Fruit fly (Drosophila melanogaster) whole organism, pupa: ENCODE results near the gene CG9667.

Experiments used
- CG10348 ChIP-seq: fragments of 200-800 bp; sonication (Bioruptor generic); IDR thresholded peaks from 2 replicates; pipeline ENCODE4 v1.3.6; 2022; ENCODE audit warnings: missing biosample characterization, missing genetic modification characterization
- CG12605 ChIP-seq: fragments of 200-800 bp; sonication (Bioruptor generic); IDR thresholded peaks from 2 replicates; pipeline ENCODE4 v1.3.6; 2022; ENCODE audit warnings: missing biosample characterization, missing genetic modification characterization
- CG13204 ChIP-seq: fragments of 200-800 bp; sonication (Bioruptor generic); optimal IDR thresholded peaks from 2 replicates; lab custom pipeline; 2018; ENCODE audit warnings: missing biosample characterization, mild to moderate bottlenecking, missing genetic modification characterization, moderate library complexity
- CG14655 ChIP-seq: fragments of 200-800 bp; sonication (Bioruptor generic); optimal IDR thresholded peaks from 3 replicates; lab custom pipeline; 2017; ENCODE audit warnings: mild to moderate bottlenecking, missing biosample characterization, missing genetic modification reagents, missing genetic modification characterization
- CG15710 ChIP-seq: fragments of 200-800 bp; sonication (Bioruptor generic); optimal IDR thresholded peaks from 2 replicates; lab custom pipeline; 2018; ENCODE audit warnings: missing biosample characterization, mild to moderate bottlenecking, missing genetic modification characterization, moderate library complexity
- CG17806 ChIP-seq: fragments of 200-800 bp; sonication (Bioruptor generic); optimal IDR thresholded peaks from 2 replicates; lab custom pipeline; 2018; ENCODE audit warnings: missing biosample characterization, mild to moderate bottlenecking, missing genetic modification characterization, moderate library complexity
- CG32121 ChIP-seq: fragments of 200-800 bp; sonication (Bioruptor generic); IDR thresholded peaks from 2 replicates; pipeline ENCODE4 v1.3.6; 2022; ENCODE audit warnings: missing biosample characterization, missing genetic modification characterization
- CG34367 ChIP-seq: fragments of 200-800 bp; sonication (Bioruptor generic); optimal IDR thresholded peaks from 2 replicates; lab custom pipeline; 2018; ENCODE audit warnings: missing biosample characterization, mild to moderate bottlenecking, missing genetic modification characterization
- CG4496 ChIP-seq: fragments of 200-800 bp; sonication (Bioruptor generic); IDR thresholded peaks from 3 replicates; pipeline ENCODE4 v1.3.6; 2022; ENCODE audit warnings: missing biosample characterization, missing genetic modification characterization
- CG8159 ChIP-seq: fragments of 200-800 bp; sonication (Bioruptor generic); optimal IDR thresholded peaks from 3 replicates; lab custom pipeline; 2018; ENCODE audit warnings: missing biosample characterization, mild to moderate bottlenecking, missing genetic modification characterization, moderate library complexity
- CG8301 ChIP-seq: fragments of 200-800 bp; sonication (Bioruptor generic); optimal IDR thresholded peaks from 2 replicates; lab custom pipeline; 2018; ENCODE audit warnings: missing biosample characterization, mild to moderate bottlenecking, missing genetic modification characterization
- CG9948 ChIP-seq: fragments of 200-800 bp; sonication (Bioruptor generic); optimal IDR thresholded peaks from 2 replicates; lab custom pipeline; 2018; ENCODE audit warnings: missing biosample characterization, mild to moderate bottlenecking, missing genetic modification characterization, moderate library complexity
- D1 ChIP-seq: fragments of 200-800 bp; sonication (Bioruptor generic); optimal IDR thresholded peaks from 2 replicates; lab custom pipeline; 2018; ENCODE audit warnings: missing biosample characterization, mild to moderate bottlenecking, missing genetic modification characterization, moderate library complexity
- EcR ChIP-seq: fragments of 200-800 bp; sonication (Bioruptor generic); optimal IDR thresholded peaks from 3 replicates; lab custom pipeline; 2019; ENCODE audit warnings: missing biosample characterization, missing genetic modification characterization, mild to moderate bottlenecking, moderate library complexity, missing genetic modification reagents
- Ets98B ChIP-seq: fragments of 200-800 bp; sonication (Bioruptor generic); IDR thresholded peaks from 2 replicates; pipeline ENCODE4 v1.3.6; 2022; ENCODE audit warnings: missing biosample characterization, missing genetic modification characterization
- Pif1A ChIP-seq: fragments of 200-800 bp; sonication (Bioruptor generic); optimal IDR thresholded peaks from 3 replicates; lab custom pipeline; 2016; ENCODE audit warnings: missing biosample characterization, missing genetic modification characterization
- Pif1B ChIP-seq: fragments of 200-800 bp; sonication (Bioruptor generic); optimal IDR thresholded peaks from 3 replicates; lab custom pipeline; 2016; ENCODE audit warnings: missing biosample characterization, missing genetic modification characterization
- Snoo ChIP-seq: fragments of 200-800 bp; sonication (Bioruptor generic); optimal IDR thresholded peaks from 3 replicates; lab custom pipeline; 2017; ENCODE audit warnings: missing biosample characterization, mild to moderate bottlenecking, missing genetic modification characterization, inconsistent platforms
- fd96Ca ChIP-seq: fragments of 200-800 bp; sonication (Bioruptor generic); IDR thresholded peaks from 3 replicates; pipeline ENCODE4 v1.3.6; 2022; ENCODE audit warnings: missing biosample characterization, missing genetic modification characterization
- gl ChIP-seq: fragments of 200-800 bp; sonication (Bioruptor generic); optimal IDR thresholded peaks from 2 replicates; lab custom pipeline; 2018; ENCODE audit warnings: missing biosample characterization, mild to moderate bottlenecking, missing genetic modification characterization
- rn ChIP-seq: fragments of 200-800 bp; sonication (Bioruptor generic); IDR thresholded peaks from 2 replicates; pipeline ENCODE4 v1.3.6; 2022; ENCODE audit warnings: missing biosample characterization, missing genetic modification characterization

The CG9667 gene

DNA sequence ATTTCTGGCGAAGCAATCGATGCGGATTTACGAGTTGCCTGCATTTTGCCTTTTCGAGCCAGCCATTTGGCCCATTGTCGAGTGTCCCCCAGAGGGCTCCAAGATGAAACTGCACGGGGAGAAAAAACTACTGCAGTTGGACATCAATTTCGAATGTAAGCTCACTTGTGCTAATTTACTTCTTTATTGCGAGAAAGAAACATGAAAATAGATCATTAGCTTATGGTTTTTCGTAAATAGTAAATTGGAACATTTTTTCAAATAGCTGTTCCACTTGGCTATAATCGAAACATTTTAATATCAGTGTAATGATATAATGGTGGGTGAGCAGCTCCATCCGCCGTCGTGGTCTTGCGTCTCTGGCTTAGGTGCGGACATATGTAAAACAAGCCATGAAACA, 6.2 kb upstream of the CG9667 start:
- no peak for TF ChIP-seq CG10348 (GFP tag; lab: Robert Waterston, UW)
- TF ChIP-seq CG15710 = no peak
- TF ChIP-seq CG9948 (tag; lab: Kevin White, UChicago) = no peak
- TF ChIP-seq EcR (GFP tag; lab: Kevin White, UChicago) = no peak
- no peak for TF ChIP-seq rn (GFP tag; lab: Robert Waterston, UW)
- no peak for TF ChIP-seq gl (tag; lab: Kevin White, UChicago)
- no peak for TF ChIP-seq CG4496 (GFP tag; lab: Robert Waterston, UW)
- TF ChIP-seq CG32121 = no peak
- no peak for TF ChIP-seq CG13204 (GFP tag; lab: Kevin White, UChicago)
- peak; percentile 39 for TF ChIP-seq CG17806
- TF ChIP-seq CG14655 = no peak
- peak; percentile 49 for TF ChIP-seq CG8159 (tag; lab: Kevin White, UChicago)
- no peak for TF ChIP-seq fd96Ca
- no peak for TF ChIP-seq Snoo (tag; lab: Kevin White, UChicago)
- no peak for TF ChIP-seq Pif1A (GFP tag; lab: Kevin White, UChicago)
- no peak for TF ChIP-seq Ets98B (GFP tag; lab: Robert Waterston, UW)
- TF ChIP-seq CG8301 (tag; lab: Kevin White, UChicago) = no peak
- TF ChIP-seq, all 21 proteins: peak for 2

DNA sequence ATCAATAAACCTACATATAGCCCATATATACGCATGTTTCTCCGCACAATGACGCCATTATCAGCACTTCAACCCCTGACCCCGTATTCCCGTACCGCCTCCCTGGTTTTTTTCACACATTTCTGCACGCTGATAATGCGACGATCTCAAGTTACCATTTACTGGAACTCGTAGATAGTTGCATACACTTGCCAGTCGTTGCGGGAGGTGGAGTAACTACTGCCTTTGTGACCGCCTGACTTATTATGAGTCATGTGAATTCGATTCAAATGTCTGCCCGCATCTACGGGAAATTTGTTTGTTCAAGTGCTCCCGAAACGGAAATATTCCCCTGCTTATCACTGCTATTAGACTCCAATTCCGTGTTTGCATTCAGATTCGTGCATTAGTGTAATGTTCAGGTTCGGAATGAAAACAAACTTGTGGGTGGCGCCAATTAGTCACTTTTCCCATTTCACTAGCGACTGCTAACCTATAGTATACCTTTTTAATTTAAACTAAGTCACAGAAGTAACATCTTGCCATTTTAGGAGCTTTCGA, 1.1 kb upstream of the CG9667 start:
- TF ChIP-seq CG13204 (GFP tag; lab: Kevin White, UChicago) (no peak), EcR (GFP tag; lab: Kevin White, UChicago) (peak; percentile 49), CG8159 (tag; lab: Kevin White, UChicago) (no peak), D1 (no peak)

DNA sequence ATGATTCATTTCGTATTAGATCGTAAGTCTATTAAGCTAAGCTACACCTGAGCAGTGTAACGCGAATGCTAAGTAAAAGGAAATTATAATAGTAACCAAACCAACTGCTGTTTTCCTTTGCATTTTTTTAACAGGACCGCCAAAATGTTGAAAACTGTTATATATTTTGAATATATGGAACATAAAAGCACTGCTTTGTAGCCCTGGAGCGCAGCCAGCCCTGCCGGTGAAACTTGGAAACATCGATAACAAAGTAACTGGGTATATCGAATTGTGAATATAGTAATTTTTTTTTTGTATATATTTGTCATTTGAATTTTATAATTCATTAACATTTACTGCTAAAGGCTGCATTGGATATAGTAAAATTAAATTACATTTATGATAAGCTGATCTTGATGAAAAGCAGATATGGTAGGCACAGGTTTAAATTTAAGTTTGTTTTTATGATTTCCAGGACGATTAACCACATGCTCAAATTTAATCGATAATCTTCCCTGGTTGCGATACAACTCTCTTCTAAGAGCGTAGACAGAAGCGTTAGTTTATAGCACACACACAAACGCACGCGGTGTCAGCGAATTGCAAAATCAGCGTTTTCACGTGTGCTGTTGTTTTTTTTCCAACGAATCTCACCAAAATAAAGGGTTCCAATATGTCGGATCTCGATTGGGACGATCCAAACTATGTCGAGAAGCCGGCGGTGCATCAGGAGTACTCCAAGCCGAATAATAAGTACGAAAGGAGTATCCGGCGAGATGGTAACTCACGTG, 3.8 kb downstream of the CG9667 start, which contains the start of gene CG7878:
CG7878 (plus strand) TSS at position 528 of the 773 bp plus-strand sequence.
- TF ChIP-seq CG15710 (peak; percentile 14), CG34367 (tag; lab: Kevin White, UChicago) (no peak), D1 (peak; percentile 32), CG32121 (0 out of 2 replicates have a peak, but pooled peaks have one; percentile 12), Pif1A (GFP tag; lab: Kevin White, UChicago) (peak; percentile 30), Pif1B (peak; percentile 19), CG17806 (peak; percentile 8), CG8159 (tag; lab: Kevin White, UChicago) (peak; percentile 31), CG13204 (GFP tag; lab: Kevin White, UChicago) (no peak), Snoo (tag; lab: Kevin White, UChicago) (peak; percentile 4), Ets98B (GFP tag; lab: Robert Waterston, UW) (peak; percentile 35; the same call in 1 of the 2 replicates), rn (GFP tag; lab: Robert Waterston, UW) (no peak)
- TF ChIP-seq, all 21 proteins: peak for 9

DNA sequence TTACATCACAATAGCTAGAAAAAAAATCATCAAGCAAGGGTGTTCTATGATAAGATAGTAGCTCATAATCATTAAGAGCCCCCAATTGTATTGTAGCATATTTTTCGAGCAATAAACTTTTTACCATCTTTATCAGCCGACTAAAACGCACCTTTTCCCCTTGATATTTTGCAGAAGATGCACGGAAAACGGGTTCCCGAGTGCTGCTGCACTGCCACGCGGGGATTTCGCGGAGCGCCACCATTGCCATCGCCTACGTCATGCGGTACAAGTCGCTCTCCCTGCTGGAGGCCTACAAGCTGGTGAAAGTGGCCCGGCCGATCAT, 5.9 kb downstream of the CG9667 start:
- TF ChIP-seq CG34367 (tag; lab: Kevin White, UChicago) (no peak), D1 (no peak), CG15710 (no peak), CG14655 (peak; percentile 8), CG9948 (tag; lab: Kevin White, UChicago) (no peak), CG8159 (tag; lab: Kevin White, UChicago) (no peak), Snoo (tag; lab: Kevin White, UChicago) (peak; percentile 70)

DNA sequence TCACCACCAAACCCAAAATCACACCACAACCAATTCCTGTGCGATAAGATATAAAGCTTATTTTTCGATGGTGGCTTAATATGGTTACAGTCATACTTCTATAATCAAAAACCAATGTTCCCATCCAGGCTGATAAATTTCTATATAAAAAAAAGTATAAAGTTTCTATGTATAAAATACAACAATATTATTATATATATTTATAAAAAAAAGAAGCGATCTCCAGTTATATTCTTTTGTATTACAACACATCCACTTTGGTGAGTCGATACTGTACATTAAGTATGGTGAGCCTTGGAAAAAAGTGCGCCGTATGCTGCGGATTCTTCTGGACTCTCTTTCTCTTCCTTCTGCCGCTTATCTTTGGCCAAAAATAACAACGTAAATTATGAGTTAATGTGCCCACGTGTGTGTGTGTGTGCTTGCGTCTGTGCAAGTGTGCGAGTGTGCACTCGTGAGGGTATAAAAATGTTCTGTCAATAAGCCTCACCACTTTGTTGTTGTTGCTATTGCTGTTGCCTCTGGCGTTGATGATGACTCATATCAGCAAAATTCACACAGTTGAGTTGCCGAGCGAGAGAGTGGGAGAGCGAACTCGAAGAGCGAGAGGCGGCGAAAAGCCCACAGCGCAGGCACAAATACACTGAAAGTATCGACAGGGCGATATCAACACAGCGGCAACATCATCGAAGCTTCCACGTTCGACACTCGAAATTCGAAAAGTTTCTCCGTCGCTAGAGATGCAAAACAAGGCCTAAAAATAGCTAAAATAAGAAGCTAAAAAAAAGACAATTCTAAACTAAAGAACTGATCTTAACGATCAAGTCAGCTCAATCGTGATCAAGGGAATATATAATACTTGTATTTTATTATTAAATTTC, 6.5 kb downstream of the CG9667 start:
- TF ChIP-seq fd96Ca (peak; percentile 33; the same call in 2 of the 3 replicates), CG14655 (peak; percentile 78), CG9948 (tag; lab: Kevin White, UChicago) (peak; percentile 59), CG15710 (peak; percentile 64), D1 (peak; percentile 52), CG17806 (peak; percentile 57), EcR (GFP tag; lab: Kevin White, UChicago) (peak; percentile 75), CG8159 (tag; lab: Kevin White, UChicago) (peak; percentile 71), gl (tag; lab: Kevin White, UChicago) (no peak), CG32121 (peak; percentile 42), rn (GFP tag; lab: Robert Waterston, UW) (no peak), Pif1A (GFP tag; lab: Kevin White, UChicago) (peak; percentile 75), CG12605 (no peak), CG10348 (GFP tag; lab: Robert Waterston, UW) (no peak), Snoo (tag; lab: Kevin White, UChicago) (peak; percentile 77), Pif1B (peak; percentile 69), CG4496 (GFP tag; lab: Robert Waterston, UW) (0 out of 3 replicates have a peak, but pooled peaks have one; percentile 23), CG8301 (tag; lab: Kevin White, UChicago) (peak; percentile 77), CG34367 (tag; lab: Kevin White, UChicago) (peak; percentile 8), Ets98B (GFP tag; lab: Robert Waterston, UW) (peak; percentile 61), CG13204 (GFP tag; lab: Kevin White, UChicago) (no peak)
- TF ChIP-seq, all 21 proteins: peak for 16
